Fruit fly (Drosophila melanogaster) whole organism, embryonic: ENCODE data around the gene SIDL.

ENCODE experiments used
- Asciz ChIP-seq: fragments of 200-800 bp; sonication (Bioruptor generic); optimal IDR thresholded peaks from 2 replicates; lab custom pipeline; 2017; ENCODE audit warnings: missing biosample characterization, mild to moderate bottlenecking, missing genetic modification characterization, missing genetic modification reagents
- Awh ChIP-seq: fragments of 200-800 bp; sonication (Bioruptor generic); IDR thresholded peaks from 2 replicates; pipeline ENCODE4, ENCODE4 v1.3.6; 2022; ENCODE audit warnings: missing biosample characterization, missing genetic modification characterization
- Bgb ChIP-seq: fragments of 200-800 bp; sonication (Bioruptor generic); IDR thresholded peaks from 2 replicates; pipeline ENCODE4 v1.3.6; 2022; ENCODE audit warnings: missing biosample characterization, missing genetic modification characterization; ENCODE audit not compliant: partially characterized antibody
- Blimp-1 ChIP-seq: fragments of 200-800 bp; sonication (Bioruptor generic); optimal IDR thresholded peaks from 3 replicates; lab custom pipeline; 2018; ENCODE audit warnings: missing biosample characterization, missing genetic modification characterization, mild to moderate bottlenecking, moderate library complexity, missing genetic modification reagents
- BtbVII ChIP-seq: fragments of 200-800 bp; sonication (Bioruptor generic); optimal IDR thresholded peaks from 3 replicates; lab custom pipeline; 2017; ENCODE audit warnings: missing biosample characterization, mild to moderate bottlenecking, missing genetic modification characterization
- CG10274 ChIP-seq: fragments of 200-800 bp; sonication (Bioruptor generic); optimal IDR thresholded peaks from 3 replicates; lab custom pipeline; 2017; ENCODE audit warnings: missing biosample characterization, mild to moderate bottlenecking, missing genetic modification characterization
- CG10565 ChIP-seq: fragments of 200-800 bp; sonication (Bioruptor generic); optimal IDR thresholded peaks from 3 replicates; lab custom pipeline; 2016; ENCODE audit warnings: missing biosample characterization, mild to moderate bottlenecking, missing genetic modification characterization
- CG13424 ChIP-seq: fragments of 200-800 bp; sonication (Bioruptor generic); optimal IDR thresholded peaks from 2 replicates; lab custom pipeline; 2019; ENCODE audit warnings: missing biosample characterization, mild to moderate bottlenecking, missing genetic modification characterization, moderate library complexity
- CG14441 ChIP-seq: fragments of 200-800 bp; sonication (Bioruptor generic); IDR thresholded peaks from 2 replicates; pipeline ENCODE4 v1.3.6; 2022; ENCODE audit warnings: missing biosample characterization, missing genetic modification characterization
- CG15073 ChIP-seq: fragments of 200-800 bp; sonication (Bioruptor generic); optimal IDR thresholded peaks from 2 replicates; lab custom pipeline; 2016; ENCODE audit warnings: missing biosample characterization, missing genetic modification characterization
- CG15479 ChIP-seq: fragments of 200-800 bp; sonication (Bioruptor generic); optimal IDR thresholded peaks from 3 replicates; lab custom pipeline; 2019; ENCODE audit warnings: missing biosample characterization, mild to moderate bottlenecking, missing genetic modification characterization, moderate library complexity
- CG15514 ChIP-seq: fragments of 200-800 bp; sonication (Bioruptor generic); optimal IDR thresholded peaks from 3 replicates; lab custom pipeline; 2017; ENCODE audit warnings: missing biosample characterization, missing genetic modification characterization, mild to moderate bottlenecking, moderate library complexity, missing genetic modification reagents
- CG15601 ChIP-seq: fragments of 200-800 bp; sonication (Bioruptor generic); optimal IDR thresholded peaks from 3 replicates; lab custom pipeline; 2019; ENCODE audit warnings: missing biosample characterization, mild to moderate bottlenecking, missing genetic modification characterization, moderate library complexity
- CG17186 ChIP-seq: fragments of 200-800 bp; sonication (Bioruptor generic); optimal IDR thresholded peaks from 3 replicates; lab custom pipeline; 2017; ENCODE audit warnings: missing biosample characterization, missing genetic modification reagents, missing genetic modification characterization
- CG17385 ChIP-seq: fragments of 200-800 bp; sonication (Bioruptor generic); optimal IDR thresholded peaks from 3 replicates; lab custom pipeline; 2018; ENCODE audit warnings: missing biosample characterization, mild to moderate bottlenecking, missing genetic modification characterization
- CG30403 ChIP-seq: fragments of 200-800 bp; sonication (Bioruptor generic); optimal IDR thresholded peaks from 3 replicates; lab custom pipeline; 2016; ENCODE audit warnings: missing biosample characterization, missing genetic modification characterization
- CG33213 ChIP-seq: fragments of 200-800 bp; sonication (Bioruptor generic); optimal IDR thresholded peaks from 3 replicates; lab custom pipeline; 2016; ENCODE audit warnings: missing biosample characterization, missing genetic modification characterization
- CG34422 ChIP-seq: fragments of 200-800 bp; sonication (Bioruptor generic); IDR thresholded peaks from 3 replicates; pipeline ENCODE4 v1.3.6; 2022; ENCODE audit warnings: missing biosample characterization, missing genetic modification characterization
- CG3838 ChIP-seq: fragments of 200-800 bp; sonication (Bioruptor generic); optimal IDR thresholded peaks from 3 replicates; lab custom pipeline; 2016; ENCODE audit warnings: missing biosample characterization, missing genetic modification characterization
- CG43689 ChIP-seq: fragments of 200-800 bp; sonication (Bioruptor generic); IDR thresholded peaks from 2 replicates; pipeline ENCODE4 v1.3.6; 2022; ENCODE audit warnings: missing biosample characterization, missing genetic modification characterization
- CG6689 ChIP-seq: fragments of 200-800 bp; sonication (Bioruptor generic); IDR thresholded peaks from 2 replicates; pipeline ENCODE4 v1.3.6; 2022; ENCODE audit warnings: missing biosample characterization, missing genetic modification characterization
- CG7745 ChIP-seq: fragments of 200-800 bp; sonication (Bioruptor generic); optimal IDR thresholded peaks from 2 replicates; lab custom pipeline; 2018; ENCODE audit warnings: missing biosample characterization, mild to moderate bottlenecking, missing genetic modification characterization, moderate library complexity
- CG7963 ChIP-seq: fragments of 200-800 bp; sonication (Bioruptor generic); IDR thresholded peaks from 3 replicates; pipeline ENCODE4 v1.3.6; 2022; ENCODE audit warnings: missing biosample characterization, missing genetic modification characterization; ENCODE audit not compliant: partially characterized antibody
- CG8944 ChIP-seq: fragments of 200-800 bp; sonication (Bioruptor generic); optimal IDR thresholded peaks from 3 replicates; lab custom pipeline; 2016; ENCODE audit warnings: missing biosample characterization, missing genetic modification characterization
- CG9817 ChIP-seq: fragments of 200-800 bp; sonication (Bioruptor generic); optimal IDR thresholded peaks from 2 replicates; lab custom pipeline; 2018; ENCODE audit warnings: missing biosample characterization, mild to moderate bottlenecking, missing genetic modification characterization, moderate library complexity
- CTCF ChIP-seq: fragments of 200-800 bp; sonication (Bioruptor generic); optimal IDR thresholded peaks from 2 replicates; lab custom pipeline; 2017; ENCODE audit warnings: missing biosample characterization, mild to moderate bottlenecking, missing genetic modification characterization, moderate library complexity
- Dfd ChIP-seq, 2 experiments: fragments of >200 bp; optimal IDR thresholded peaks; 2 replicates each; lab custom pipeline; 2017; ENCODE audit warnings: missing biosample characterization in 2 of 2, missing genetic modification characterization in 2 of 2
- Dip2 ChIP-seq: fragments of 200-800 bp; sonication (Bioruptor generic); IDR thresholded peaks from 2 replicates; pipeline ENCODE4 v1.3.6; 2022; ENCODE audit warnings: missing biosample characterization, missing genetic modification characterization
- Eip74EF ChIP-seq, 2 experiments: fragments of 200-800 bp in 1 of 2; fragments of >200 bp in 1 of 2; sonication (Bioruptor generic) in 1 of 2; optimal IDR thresholded peaks; 2 replicates each; lab custom pipeline; 2017 to 2019; ENCODE audit warnings: missing biosample characterization in 2 of 2, missing genetic modification characterization in 2 of 2, mild to moderate bottlenecking in 1 of 2, moderate library complexity in 1 of 2
- HHEX ChIP-seq: fragments of 200-800 bp; sonication (Bioruptor generic); optimal IDR thresholded peaks from 3 replicates; lab custom pipeline; 2017; ENCODE audit warnings: missing biosample characterization, mild to moderate bottlenecking, missing genetic modification characterization, missing genetic modification reagents
- Opbp ChIP-seq: fragments of 200-800 bp; sonication (Bioruptor generic); IDR thresholded peaks from 3 replicates; pipeline ENCODE4 v1.3.6; 2022; ENCODE audit warnings: missing biosample characterization, missing genetic modification characterization; ENCODE audit not compliant: partially characterized antibody
- Xbp1 ChIP-seq: fragments of 200-800 bp; sonication (Bioruptor generic); optimal IDR thresholded peaks from 3 replicates; lab custom pipeline; 2016; ENCODE audit warnings: missing biosample characterization, mild to moderate bottlenecking, missing genetic modification characterization
- ab ChIP-seq: fragments of 200-800 bp; sonication (Bioruptor generic); optimal IDR thresholded peaks from 2 replicates; lab custom pipeline; 2016; ENCODE audit warnings: missing biosample characterization, missing genetic modification characterization
- abd-A ChIP-seq: fragments of 200-800 bp; sonication (Bioruptor generic); optimal IDR thresholded peaks from 3 replicates; lab custom pipeline; 2019; ENCODE audit warnings: missing biosample characterization, mild to moderate bottlenecking, missing genetic modification characterization, moderate library complexity
- aop ChIP-seq: fragments of 200-800 bp; sonication (Bioruptor generic); IDR thresholded peaks from 2 replicates; pipeline ENCODE4 v1.3.6; 2022; ENCODE audit warnings: missing biosample characterization, missing genetic modification characterization
- ato ChIP-seq: fragments of 200-800 bp; sonication (Bioruptor generic); IDR thresholded peaks from 2 replicates; pipeline ENCODE4 v1.3.6; 2022; ENCODE audit warnings: missing biosample characterization, missing genetic modification characterization; ENCODE audit not compliant: partially characterized antibody
- bowl ChIP-seq: fragments of 200-800 bp; sonication (Bioruptor generic); IDR thresholded peaks from 2 replicates; pipeline ENCODE4 v1.3.6; 2022; ENCODE audit warnings: missing biosample characterization, missing genetic modification characterization
- danr ChIP-seq: fragments of 200-800 bp; sonication (Bioruptor generic); IDR thresholded peaks from 2 replicates; pipeline ENCODE4 v1.3.6; 2022; ENCODE audit warnings: missing biosample characterization, missing genetic modification characterization
- dmrt99B ChIP-seq: fragments of 200-800 bp; sonication (Bioruptor generic); optimal IDR thresholded peaks from 2 replicates; lab custom pipeline; 2018; ENCODE audit warnings: missing biosample characterization, mild to moderate bottlenecking, missing genetic modification characterization, moderate library complexity
- dpn ChIP-seq, 2 experiments: fragments of 200-800 bp; sonication (Bioruptor generic); optimal IDR thresholded peaks; 3 replicates each; lab custom pipeline; 2016; ENCODE audit warnings: missing biosample characterization in 2 of 2, missing genetic modification characterization in 2 of 2
- emc ChIP-seq: fragments of 200-800 bp; sonication (Bioruptor generic); optimal IDR thresholded peaks from 2 replicates; lab custom pipeline; 2016; ENCODE audit warnings: missing biosample characterization, missing genetic modification characterization
- fd3F ChIP-seq: fragments of 200-800 bp; sonication (Bioruptor generic); optimal IDR thresholded peaks from 2 replicates; lab custom pipeline; 2018; ENCODE audit warnings: missing biosample characterization, mild to moderate bottlenecking, missing genetic modification characterization, moderate library complexity
- nerfin-1 ChIP-seq: fragments of 200-800 bp; sonication (Bioruptor generic); optimal IDR thresholded peaks from 3 replicates; lab custom pipeline; 2019; ENCODE audit warnings: missing biosample characterization, mild to moderate bottlenecking, missing genetic modification characterization, moderate library complexity
- nom ChIP-seq: fragments of 200-800 bp; sonication (Bioruptor generic); optimal IDR thresholded peaks from 2 replicates; lab custom pipeline; 2017; ENCODE audit warnings: missing biosample characterization, missing genetic modification characterization, mild to moderate bottlenecking, moderate library complexity, missing genetic modification reagents
- odd ChIP-seq: fragments of 200-800 bp; sonication (Bioruptor generic); optimal IDR thresholded peaks from 2 replicates; lab custom pipeline; 2017; ENCODE audit warnings: missing biosample characterization, mild to moderate bottlenecking, missing genetic modification characterization
- slbo ChIP-seq: fragments of 200-800 bp; sonication (Bioruptor generic); IDR thresholded peaks from 2 replicates; pipeline ENCODE4 v1.3.6; 2022; ENCODE audit warnings: missing biosample characterization, missing genetic modification characterization
- slou ChIP-seq: fragments of 200-800 bp; sonication (Bioruptor generic); optimal IDR thresholded peaks from 3 replicates; lab custom pipeline; 2016; ENCODE audit warnings: missing biosample characterization, missing genetic modification characterization
- toy ChIP-seq: fragments of 200-800 bp; sonication (Bioruptor generic); IDR thresholded peaks from 2 replicates; pipeline ENCODE4 v1.3.6; 2022; ENCODE audit warnings: missing biosample characterization, missing genetic modification characterization
- trh ChIP-seq: fragments of 200-800 bp; sonication (Bioruptor generic); optimal IDR thresholded peaks from 2 replicates; lab custom pipeline; 2016; ENCODE audit warnings: missing biosample characterization, missing genetic modification characterization
- usp ChIP-seq: fragments of >200 bp; optimal IDR thresholded peaks from 2 replicates; lab custom pipeline; 2017; ENCODE audit warnings: missing biosample characterization, missing genetic modification characterization

SIDL gene

DNA sequence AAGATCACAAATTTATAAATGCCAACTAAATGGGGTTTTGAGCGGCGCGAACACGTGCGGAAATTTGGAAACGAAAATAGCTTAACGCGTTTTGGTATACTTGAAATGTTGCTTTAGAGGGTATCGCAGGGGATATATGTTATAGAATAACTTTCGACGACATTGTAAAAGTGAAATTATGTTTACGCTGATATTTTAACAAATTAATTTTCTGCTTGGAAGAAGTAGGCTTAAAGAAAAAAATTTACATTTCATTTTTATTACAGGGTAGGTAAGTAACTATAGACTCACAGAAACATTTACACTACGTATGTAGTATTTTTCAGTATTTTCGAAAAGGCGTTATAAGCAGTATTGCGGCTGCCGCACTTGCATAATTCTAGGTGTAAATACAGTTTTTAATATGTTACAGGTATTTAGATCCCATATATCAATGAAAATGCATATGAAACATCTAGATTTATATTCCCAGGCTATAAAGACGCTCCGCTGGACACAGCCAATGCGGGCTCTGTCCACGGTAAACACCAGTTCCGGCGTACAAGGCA lies 10.7 kb upstream of the SIDL start, which contains the start of the genes Art3 and mRpS10 (continued):
- TF ChIP-seq CG10565 (peak; percentile 99), CG8944 (GFP tag; lab: Kevin White, UChicago) (peak; percentile 100), CG14441 (peak; percentile 100), ato (GFP tag; lab: Robert Waterston, UW) (no peak), fd3F (GFP tag; lab: Kevin White, UChicago) (peak; percentile 100), CG7963 (no peak), Opbp (GFP tag; lab: Robert Waterston, UW) (peak; percentile 29; the same call in 1 of the 3 replicates), nerfin-1 (tag; lab: Kevin White, UChicago) (peak; percentile 100), slbo (GFP tag; lab: Robert Waterston, UW) (peak; percentile 100), abd-A (tag; lab: Kevin White, UChicago) (no peak), Xbp1 (GFP tag; lab: Kevin White, UChicago) (peak; percentile 100), CG43689 (peak; percentile 99), CG33213 (GFP tag; lab: Kevin White, UChicago) (peak; percentile 100), CG15073 (GFP tag; lab: Kevin White, UChicago) (peak; percentile 96), Dip2 (GFP tag; lab: Robert Waterston, UW) (peak; percentile 84), toy (GFP tag; lab: Robert Waterston, UW) (peak; percentile 100), nom (GFP tag; lab: Kevin White, UChicago) (peak; percentile 99), CG17385 (peak; percentile 100), Dfd (GFP tag; optimal IDR thresholded peaks at IDR 0.05; lab: Kevin White, UChicago) (peak in 1 of 2 experiments; percentile 98), Awh (GFP tag; lab: Robert Waterston, UW) (peak; percentile 100), CTCF (GFP tag; lab: Kevin White, UChicago) (peak; percentile 82), bowl (peak; percentile 99), Eip74EF (GFP tag; optimal IDR thresholded peaks at IDR 0.05; lab: Kevin White, UChicago) (peak in 1 of 2 experiments; percentile 99), CG30403 (GFP tag; lab: Kevin White, UChicago) (peak; percentile 100), dpn (GFP tag; optimal IDR thresholded peaks at IDR 0.05; lab: Kevin White, UChicago) (peak; percentile 100), odd (GFP tag; lab: Kevin White, UChicago) (peak; percentile 99), CG3838 (GFP tag; lab: Kevin White, UChicago) (peak; percentile 99), slou (GFP tag; lab: Kevin White, UChicago) (peak; percentile 100), CG13424 (peak; percentile 100), CG17186 (GFP tag; lab: Kevin White, UChicago) (peak; percentile 98), Blimp-1 (GFP tag; lab: Kevin White, UChicago) (peak; percentile 99), dmrt99B (peak; percentile 100), ab (GFP tag; lab: Kevin White, UChicago) (peak; percentile 98), Asciz (GFP tag; lab: Kevin White, UChicago) (peak; percentile 100), CG6689 (GFP tag; lab: Robert Waterston, UW) (peak; percentile 100), danr (GFP tag; lab: Robert Waterston, UW) (peak; percentile 100), usp (GFP tag; lab: Kevin White, UChicago) (no peak), CG15514 (GFP tag; lab: Kevin White, UChicago) (peak; percentile 96), HHEX (GFP tag; lab: Kevin White, UChicago) (peak; percentile 100), aop (peak; percentile 98), CG7745 (peak; percentile 99), Bgb (GFP tag; lab: Robert Waterston, UW) (no peak), CG15601 (tag; lab: Kevin White, UChicago) (peak; percentile 99), CG34422 (GFP tag; lab: Robert Waterston, UW) (peak; percentile 100), CG10274 (GFP tag; lab: Kevin White, UChicago) (peak; percentile 96), emc (peak; percentile 100), trh (GFP tag; lab: Kevin White, UChicago) (peak; percentile 100), CG15479 (GFP tag; lab: Kevin White, UChicago) (peak; percentile 96), BtbVII (GFP tag; lab: Kevin White, UChicago) (peak; percentile 100), CG9817 (tag; lab: Kevin White, UChicago) (peak; percentile 100)
